Fruit fly (Drosophila melanogaster) whole organism, prepupa: ENCODE data around the gene CG33253.
A peak's percentile ranks its signal among the peaks of the same experiment; 100 is the strongest.

Source experiments
- CG10631 ChIP-seq: fragments of 200-800 bp; sonication (Bioruptor generic); optimal IDR thresholded peaks from 2 replicates; lab custom pipeline; 2016; ENCODE audit warnings: missing biosample characterization, missing genetic modification characterization
- CG11294 ChIP-seq: fragments of 200-800 bp; sonication (Bioruptor generic); IDR thresholded peaks from 2 replicates; pipeline ENCODE4 v1.3.6; 2022; ENCODE audit warnings: missing biosample characterization, missing genetic modification characterization
- CG11762 ChIP-seq: fragments of 200-800 bp; sonication (Bioruptor generic); optimal IDR thresholded peaks from 3 replicates; lab custom pipeline; 2016; ENCODE audit warnings: missing biosample characterization, missing genetic modification characterization; ENCODE audit not compliant: insufficient read depth
- CG11902 ChIP-seq: fragments of 200-800 bp; sonication (Bioruptor generic); optimal IDR thresholded peaks from 3 replicates; lab custom pipeline; 2016; ENCODE audit warnings: missing biosample characterization, missing genetic modification characterization
- CG15336 ChIP-seq: fragments of 200-800 bp; sonication (Bioruptor generic); IDR thresholded peaks from 2 replicates; pipeline ENCODE4 v1.3.6; 2022; ENCODE audit warnings: missing biosample characterization, missing genetic modification characterization
- CG1621 ChIP-seq: fragments of 200-800 bp; sonication (Bioruptor generic); optimal IDR thresholded peaks from 3 replicates; lab custom pipeline; 2018; ENCODE audit warnings: missing biosample characterization, mild to moderate bottlenecking, missing genetic modification characterization
- CG16779 ChIP-seq: fragments of 200-800 bp; sonication (Bioruptor generic); optimal IDR thresholded peaks from 3 replicates; lab custom pipeline; 2017; ENCODE audit warnings: missing biosample characterization, mild to moderate bottlenecking, missing genetic modification characterization
- CG3032 ChIP-seq: fragments of 200-800 bp; optimal IDR thresholded peaks from 2 replicates; lab custom pipeline; 2019; ENCODE audit warnings: missing biosample characterization, mild to moderate bottlenecking, missing genetic modification characterization, moderate library complexity
- CG31627 ChIP-seq: fragments of 200-800 bp; sonication (Bioruptor generic); optimal IDR thresholded peaks from 3 replicates; lab custom pipeline; 2016; ENCODE audit warnings: missing biosample characterization, missing genetic modification characterization
- CG32006 ChIP-seq: fragments of 200-800 bp; sonication (Bioruptor generic); optimal IDR thresholded peaks from 3 replicates; lab custom pipeline; 2017; ENCODE audit warnings: missing biosample characterization, mild to moderate bottlenecking, missing genetic modification characterization
- CG34406 ChIP-seq: fragments of 200-800 bp; sonication (Bioruptor generic); optimal IDR thresholded peaks from 3 replicates; lab custom pipeline; 2016; ENCODE audit warnings: missing biosample characterization, missing genetic modification characterization
- CG3919 ChIP-seq: fragments of 200-800 bp; sonication (Bioruptor generic); optimal IDR thresholded peaks from 3 replicates; lab custom pipeline; 2016; ENCODE audit warnings: missing biosample characterization, missing genetic modification characterization
- CG6792 ChIP-seq: fragments of 200-800 bp; sonication (Bioruptor generic); optimal IDR thresholded peaks from 3 replicates; lab custom pipeline; 2016; ENCODE audit warnings: missing biosample characterization, missing genetic modification characterization
- CG6808 ChIP-seq: fragments of 200-800 bp; sonication (Bioruptor generic); optimal IDR thresholded peaks from 3 replicates; lab custom pipeline; 2017; ENCODE audit warnings: missing biosample characterization, missing genetic modification characterization, mild to moderate bottlenecking, moderate library complexity, missing genetic modification reagents
- CG6854 ChIP-seq: fragments of 200-800 bp; sonication (Bioruptor generic); optimal IDR thresholded peaks from 2 replicates; lab custom pipeline; 2017; ENCODE audit warnings: missing biosample characterization, mild to moderate bottlenecking, missing genetic modification characterization
- CG7368 ChIP-seq: fragments of 200-800 bp; sonication (Bioruptor generic); optimal IDR thresholded peaks from 3 replicates; lab custom pipeline; 2016; ENCODE audit warnings: missing biosample characterization, missing genetic modification characterization
- CG8119 ChIP-seq: fragments of 200-800 bp; sonication (Bioruptor generic); IDR thresholded peaks from 3 replicates; pipeline ENCODE4 v1.3.6; 2022; ENCODE audit warnings: missing biosample characterization, missing genetic modification characterization
- CG8319 ChIP-seq: fragments of 200-800 bp; sonication (Bioruptor generic); optimal IDR thresholded peaks from 3 replicates; lab custom pipeline; 2016; ENCODE audit warnings: missing biosample characterization, missing genetic modification characterization
- CG8632 ChIP-seq: fragments of 200-800 bp; sonication (Bioruptor generic); optimal IDR thresholded peaks from 3 replicates; lab custom pipeline; 2016; ENCODE audit warnings: missing biosample characterization, missing genetic modification characterization
- CG9139 ChIP-seq: fragments of 200-800 bp; sonication (Bioruptor generic); optimal IDR thresholded peaks from 3 replicates; lab custom pipeline; 2017; ENCODE audit warnings: missing biosample characterization, mild to moderate bottlenecking, missing genetic modification characterization
- Eip75B ChIP-seq: fragments of 200-800 bp; sonication (Bioruptor generic); optimal IDR thresholded peaks from 3 replicates; lab custom pipeline; 2016; ENCODE audit warnings: missing biosample characterization, missing genetic modification characterization
- Eip93F ChIP-seq: fragments of 200-800 bp; sonication (Bioruptor generic); optimal IDR thresholded peaks from 2 replicates; lab custom pipeline; 2016; ENCODE audit warnings: missing biosample characterization, mild to moderate bottlenecking, missing genetic modification characterization
- Ets21C ChIP-seq: fragments of 200-800 bp; sonication (Bioruptor generic); optimal IDR thresholded peaks from 3 replicates; lab custom pipeline; 2016; ENCODE audit warnings: missing biosample characterization, missing genetic modification characterization
- Ets96B ChIP-seq: fragments of 200-800 bp; optimal IDR thresholded peaks from 2 replicates; lab custom pipeline; 2019; ENCODE audit warnings: missing biosample characterization, mild to moderate bottlenecking, missing genetic modification characterization, moderate library complexity
- Hr38 ChIP-seq: sonication (Bioruptor generic); optimal IDR thresholded peaks from 2 replicates; lab custom pipeline; 2016; ENCODE audit warnings: missing biosample characterization, missing genetic modification characterization
- Hr39 ChIP-seq: fragments of 200-800 bp; sonication (Bioruptor generic); optimal IDR thresholded peaks from 2 replicates; lab custom pipeline; 2016; ENCODE audit warnings: missing biosample characterization, missing genetic modification characterization
- Hr4 ChIP-seq: fragments of 200-800 bp; sonication (Bioruptor generic); optimal IDR thresholded peaks from 3 replicates; lab custom pipeline; 2016; ENCODE audit warnings: missing biosample characterization, missing genetic modification characterization
- Met ChIP-seq: fragments of 200-800 bp; sonication (Bioruptor generic); optimal IDR thresholded peaks from 3 replicates; lab custom pipeline; 2016; ENCODE audit warnings: missing biosample characterization, missing genetic modification characterization
- OdsH ChIP-seq: fragments of 200-800 bp; sonication (Bioruptor generic); optimal IDR thresholded peaks from 3 replicates; lab custom pipeline; 2016; ENCODE audit warnings: missing biosample characterization, missing genetic modification characterization
- Smox ChIP-seq: fragments of 200-800 bp; sonication (Bioruptor generic); optimal IDR thresholded peaks from 3 replicates; lab custom pipeline; 2016; ENCODE audit warnings: missing biosample characterization, missing genetic modification characterization
- Sox102F ChIP-seq: fragments of 200-800 bp; sonication (Bioruptor generic); optimal IDR thresholded peaks from 2 replicates; lab custom pipeline; 2016; ENCODE audit warnings: missing biosample characterization, mild to moderate bottlenecking, missing genetic modification characterization
- Sox14 ChIP-seq: fragments of 200-800 bp; sonication (Bioruptor generic); optimal IDR thresholded peaks from 3 replicates; lab custom pipeline; 2016; ENCODE audit warnings: missing biosample characterization, missing genetic modification characterization
- Sox15 ChIP-seq: fragments of 200-800 bp; sonication (Bioruptor generic); optimal IDR thresholded peaks from 3 replicates; lab custom pipeline; 2016; ENCODE audit warnings: missing biosample characterization, missing genetic modification characterization
- achi ChIP-seq: fragments of 200-800 bp; sonication (Bioruptor generic); optimal IDR thresholded peaks from 3 replicates; lab custom pipeline; 2016; ENCODE audit warnings: missing biosample characterization, missing genetic modification characterization
- acj6 ChIP-seq: fragments of 200-800 bp; sonication (Bioruptor generic); optimal IDR thresholded peaks from 3 replicates; lab custom pipeline; 2016; ENCODE audit warnings: missing biosample characterization, missing genetic modification characterization
- cyc ChIP-seq: fragments of 200-800 bp; sonication (Bioruptor generic); optimal IDR thresholded peaks from 3 replicates; lab custom pipeline; 2016; ENCODE audit warnings: missing biosample characterization, missing genetic modification characterization
- dac ChIP-seq: fragments of 200-800 bp; sonication (Bioruptor generic); optimal IDR thresholded peaks from 2 replicates; lab custom pipeline; 2017; ENCODE audit warnings: missing biosample characterization, mild to moderate bottlenecking, missing genetic modification characterization
- dsx ChIP-seq: fragments of 200-800 bp; optimal IDR thresholded peaks from 3 replicates; lab custom pipeline; 2019; ENCODE audit warnings: missing biosample characterization, mild to moderate bottlenecking, missing genetic modification characterization, moderate library complexity; ENCODE audit not compliant: poor library complexity, severe bottlenecking
- eg ChIP-seq: fragments of 200-800 bp; sonication (Bioruptor generic); IDR thresholded peaks from 3 replicates; pipeline ENCODE4 v1.3.6; 2022; ENCODE audit warnings: missing biosample characterization, missing genetic modification characterization
- esn ChIP-seq: fragments of 200-800 bp; sonication (Bioruptor generic); optimal IDR thresholded peaks from 2 replicates; lab custom pipeline; 2016; ENCODE audit warnings: missing biosample characterization, mild to moderate bottlenecking, missing genetic modification characterization, moderate library complexity
- fd85E ChIP-seq: fragments of 200-800 bp; sonication (Bioruptor generic); optimal IDR thresholded peaks from 3 replicates; lab custom pipeline; 2016; ENCODE audit warnings: missing biosample characterization, missing genetic modification characterization
- net ChIP-seq: fragments of 200-800 bp; sonication (Bioruptor generic); optimal IDR thresholded peaks from 3 replicates; lab custom pipeline; 2016; ENCODE audit warnings: missing biosample characterization, missing genetic modification characterization
- pdm3 ChIP-seq: fragments of 200-800 bp; sonication (Bioruptor generic); optimal IDR thresholded peaks from 3 replicates; lab custom pipeline; 2016; ENCODE audit warnings: missing biosample characterization, missing genetic modification characterization
- salr ChIP-seq, 2 experiments: fragments of 200-800 bp; sonication (Bioruptor generic); optimal IDR thresholded peaks; 3 replicates each; lab custom pipeline; 2016 to 2018; ENCODE audit warnings: missing biosample characterization in 2 of 2, missing genetic modification characterization in 2 of 2, mild to moderate bottlenecking in 1 of 2
- ss ChIP-seq, 2 experiments: fragments of 200-800 bp; sonication (Bioruptor generic); optimal IDR thresholded peaks; 2 replicates in 1 of 2; 3 replicates in 1 of 2; lab custom pipeline; 2017 to 2018; ENCODE audit warnings: mild to moderate bottlenecking in 2 of 2, missing biosample characterization in 2 of 2, missing genetic modification characterization in 2 of 2, moderate library complexity in 1 of 2
- svp ChIP-seq: fragments of 200-800 bp; sonication (Bioruptor generic); peaks from one replicate; lab custom pipeline; 2016; ENCODE audit warnings: missing biosample characterization, missing genetic modification characterization
- topi ChIP-seq: fragments of 200-800 bp; sonication (Bioruptor generic); optimal IDR thresholded peaks from 3 replicates; lab custom pipeline; 2016; ENCODE audit warnings: missing biosample characterization, missing genetic modification characterization
- vri ChIP-seq: fragments of 200-800 bp; sonication (Bioruptor generic); optimal IDR thresholded peaks from 3 replicates; lab custom pipeline; 2016; ENCODE audit warnings: missing biosample characterization, mild to moderate bottlenecking, missing genetic modification characterization

CG33253 gene

DNA sequence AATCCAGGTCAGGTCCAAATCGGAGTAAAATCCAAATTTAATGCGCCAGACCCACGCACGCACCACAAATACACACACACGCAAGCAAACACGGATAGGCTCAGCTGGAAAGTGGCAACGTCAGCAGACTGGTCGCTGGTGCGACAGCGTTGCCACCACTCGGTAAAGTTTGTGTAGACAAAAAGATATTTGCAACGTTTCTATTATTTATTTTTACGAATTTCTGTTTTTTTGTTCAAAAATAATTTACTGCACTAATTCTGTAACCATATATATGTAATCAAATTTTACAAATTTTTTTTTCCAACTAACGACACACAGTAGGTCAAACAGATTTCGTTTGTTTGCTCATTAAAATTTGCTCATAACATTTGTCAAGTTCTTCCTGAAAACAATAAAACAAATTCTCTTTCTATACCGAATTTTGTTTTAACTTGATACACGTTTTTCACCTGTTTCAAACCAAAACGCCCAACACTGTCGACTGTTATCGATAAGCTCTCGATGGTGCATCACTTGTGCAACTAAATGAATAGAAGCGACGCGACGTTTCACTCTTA lies 3.4 kb upstream of the CG33253 start, which contains the start of the genes CG7556 and CG7453 (continued):
- TF ChIP-seq CG6854 (GFP tag; lab: Kevin White, UChicago) (no peak), CG11294 (GFP tag; lab: Robert Waterston, UW) (peak; percentile 24; the same call in 1 of the 2 replicates), CG16779 (tag; lab: Kevin White, UChicago) (no peak), Sox15 (GFP tag; lab: Kevin White, UChicago) (peak; percentile 62), dac (GFP tag; lab: Kevin White, UChicago) (peak; percentile 63), Eip75B (GFP tag; lab: Kevin White, UChicago) (peak; percentile 76), acj6 (GFP tag; lab: Kevin White, UChicago) (peak; percentile 80), net (GFP tag; lab: Kevin White, UChicago) (peak; percentile 65), OdsH (GFP tag; lab: Kevin White, UChicago) (peak; percentile 78), Hr39 (GFP tag; lab: Kevin White, UChicago) (peak; percentile 85), Hr38 (GFP tag; lab: Kevin White, UChicago) (no peak), CG11902 (GFP tag; lab: Kevin White, UChicago) (peak; percentile 54), pdm3 (peak; percentile 85), salr (GFP tag; optimal IDR thresholded peaks at IDR 0.05; lab: Kevin White, UChicago) (peak; percentile 56 to 73), CG6808 (GFP tag; lab: Kevin White, UChicago) (no peak), Ets96B (tag; lab: Kevin White, UChicago) (peak; percentile 54), CG32006 (peak; percentile 80), svp (peak; percentile 78), CG9139 (GFP tag; lab: Kevin White, UChicago) (no peak), CG3032 (tag; lab: Kevin White, UChicago) (peak; percentile 66), CG6792 (GFP tag; lab: Kevin White, UChicago) (peak; percentile 68), cyc (GFP tag; lab: Kevin White, UChicago) (peak; percentile 76), ss (GFP tag; optimal IDR thresholded peaks at IDR 0.05; lab: Kevin White, UChicago) (peak in 1 of 2 experiments; percentile 54), CG8632 (peak; percentile 64), CG31627 (peak; percentile 82), Sox14 (GFP tag; lab: Kevin White, UChicago) (peak; percentile 80)

- peak; percentile 58 for TF ChIP-seq CG7368
- peak; percentile 83 for TF ChIP-seq CG6792 (GFP tag; lab: Kevin White, UChicago)
- peak; percentile 12 to 71 for TF ChIP-seq ss (GFP tag; optimal IDR thresholded peaks at IDR 0.05; lab: Kevin White, UChicago)
- peak; percentile 52 for TF ChIP-seq CG16779 (tag; lab: Kevin White, UChicago)
- peak; percentile 82 for TF ChIP-seq Smox (GFP tag; lab: Kevin White, UChicago)
- peak; percentile 73 for TF ChIP-seq Hr4 (GFP tag; lab: Kevin White, UChicago)
- peak; percentile 65 for TF ChIP-seq CG15336 (GFP tag; lab: Robert Waterston, UW)
- peak; percentile 87 for TF ChIP-seq Sox14 (GFP tag; lab: Kevin White, UChicago)
- peak; percentile 55; the same call in 1 of the 3 replicates for TF ChIP-seq CG8119 (GFP tag; lab: Robert Waterston, UW)
- peak; percentile 53 for TF ChIP-seq CG8319 (GFP tag; lab: Kevin White, UChicago)
- peak; percentile 68 for TF ChIP-seq dsx (GFP tag; lab: Kevin White, UChicago)
- TF ChIP-seq CG3919 (GFP tag; lab: Kevin White, UChicago), result peak; percentile 66
- peak; percentile 68 for TF ChIP-seq Eip93F
- peak; percentile 86 for TF ChIP-seq esn (GFP tag; lab: Kevin White, UChicago)
- peak; percentile 61 for TF ChIP-seq CG3032 (tag; lab: Kevin White, UChicago)
- TF ChIP-seq CG32006, result peak; percentile 75
- peak; percentile 85 for TF ChIP-seq Hr39 (GFP tag; lab: Kevin White, UChicago)
- TF ChIP-seq net (GFP tag; lab: Kevin White, UChicago), result peak; percentile 69
- peak; percentile 78 for TF ChIP-seq acj6 (GFP tag; lab: Kevin White, UChicago)
- TF ChIP-seq CG1621 (tag; lab: Kevin White, UChicago), result peak; percentile 74
- TF ChIP-seq Met (GFP tag; lab: Kevin White, UChicago), result peak; percentile 80
- TF ChIP-seq OdsH (GFP tag; lab: Kevin White, UChicago), result peak; percentile 83
- peak; percentile 72 for TF ChIP-seq CG10631
- TF ChIP-seq CG34406 (GFP tag; lab: Kevin White, UChicago), result peak; percentile 73
- peak; percentile 79 for TF ChIP-seq Sox102F
- TF ChIP-seq topi (GFP tag; lab: Kevin White, UChicago), result peak; percentile 72
- peak; percentile 37 for TF ChIP-seq CG11762
- TF ChIP-seq fd85E (GFP tag; lab: Kevin White, UChicago), result no peak
- TF ChIP-seq eg, result peak; percentile 74
- TF ChIP-seq achi, result peak; percentile 62
- peak; percentile 60 for TF ChIP-seq vri (GFP tag; lab: Kevin White, UChicago)
- TF ChIP-seq CG31627, result peak; percentile 88
- peak; percentile 77 for TF ChIP-seq Ets21C (GFP tag; lab: Kevin White, UChicago)
These were observed 4.4 kb downstream of the CG33253 start, which contains the start of gene Mec2 for dm6 chrX:19187624-19188085. Gene Mec2 (plus strand): TSS chrX:19188035.
